Worm (Caenorhabditis elegans) whole organism, L4/young adult: ENCODE results near the gene Y7A5A.5.

Source experiments
- W03F9.2 ChIP-seq: fragments of 150-350 bp; optimal IDR thresholded peaks from 2 replicates; lab custom pipeline; 2014; ENCODE audit warnings: missing biosample characterization, missing genetic modification characterization
- him-1 ChIP-seq: sonication (generic microtip); optimal IDR thresholded peaks from 2 replicates; lab custom pipeline; 2016; ENCODE audit warnings: missing genotype, missing genetic modification reagents, missing genetic modification characterization, missing compliant biosample characterization

DNA sequence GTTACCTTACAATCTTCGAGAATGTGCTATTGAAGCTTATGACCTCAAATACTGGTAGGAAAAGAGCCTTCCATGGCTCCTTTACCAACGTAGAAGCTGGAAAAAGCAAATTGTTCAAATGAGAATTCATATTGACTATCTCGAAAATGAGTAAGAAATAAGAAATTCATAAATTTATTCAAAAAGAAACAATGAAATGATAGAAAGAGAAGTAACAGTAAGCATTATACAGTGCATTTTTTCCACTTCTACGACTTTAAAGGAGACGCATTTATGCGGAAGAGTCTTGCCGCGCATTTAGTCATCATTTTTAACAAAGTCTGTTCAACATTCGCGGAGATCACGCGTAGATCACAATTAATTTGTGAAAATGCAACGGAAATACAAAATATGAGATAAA lies 8.4 kb upstream of the Y7A5A.5 start, which contains the start of gene Y7A5A.10:
- TF ChIP-seq him-1 (tag; lab: Kevin White, UChicago) = no peak
- TF ChIP-seq W03F9.2 (tag; lab: Kevin White, UChicago) = no peak
